Worm (Caenorhabditis elegans): ENCODE results near the gene pitr-6.

- no peak for TF ChIP-seq mec-3 (tag; optimal IDR thresholded peaks at IDR 0.05; ENCODE audit: borderline replicate concordance)
- no peak for TF ChIP-seq fkh-10 (GFP tag; optimal IDR thresholded peaks at IDR 0.05)
- TF ChIP-seq ceh-24 (tag; optimal IDR thresholded peaks at IDR 0.05): no peak
- TF ChIP-seq hlh-6 (tag; optimal IDR thresholded peaks at IDR 0.05): no peak
- TF ChIP-seq ztf-16 (tag; optimal IDR thresholded peaks at IDR 0.05): no peak
- TF ChIP-seq pros-1 (tag; optimal IDR thresholded peaks at IDR 0.05): no peak
Observed at ce11 chrII:12406394-12406793, 38.7 kb upstream of the pitr-6 start, which contains the start of gene sre-30.
